Fruit fly (Drosophila melanogaster) whole organism, prepupa: ENCODE measurements around the gene Ir67a.

Experiments used
- Blimp-1 ChIP-seq: fragments of 200-800 bp; sonication (Bioruptor generic); optimal IDR thresholded peaks from 3 replicates; lab custom pipeline; 2017; ENCODE audit warnings: missing biosample characterization, missing genetic modification characterization, mild to moderate bottlenecking, moderate library complexity, missing genetic modification reagents
- CG10631 ChIP-seq: fragments of 200-800 bp; sonication (Bioruptor generic); optimal IDR thresholded peaks from 2 replicates; lab custom pipeline; 2016; ENCODE audit warnings: missing biosample characterization, missing genetic modification characterization
- CG10669 ChIP-seq: fragments of 200-800 bp; sonication (Bioruptor generic); optimal IDR thresholded peaks from 3 replicates; lab custom pipeline; 2018; ENCODE audit warnings: missing biosample characterization, mild to moderate bottlenecking, missing genetic modification characterization, moderate library complexity
- CG11294 ChIP-seq: fragments of 200-800 bp; sonication (Bioruptor generic); IDR thresholded peaks from 2 replicates; pipeline ENCODE4 v1.3.6; 2022; ENCODE audit warnings: missing biosample characterization, missing genetic modification characterization
- CG11762 ChIP-seq: fragments of 200-800 bp; sonication (Bioruptor generic); optimal IDR thresholded peaks from 3 replicates; lab custom pipeline; 2016; ENCODE audit warnings: missing biosample characterization, missing genetic modification characterization; ENCODE audit not compliant: insufficient read depth
- CG11902 ChIP-seq: fragments of 200-800 bp; sonication (Bioruptor generic); optimal IDR thresholded peaks from 3 replicates; lab custom pipeline; 2016; ENCODE audit warnings: missing biosample characterization, missing genetic modification characterization
- CG15336 ChIP-seq: fragments of 200-800 bp; sonication (Bioruptor generic); IDR thresholded peaks from 2 replicates; pipeline ENCODE4 v1.3.6; 2022; ENCODE audit warnings: missing biosample characterization, missing genetic modification characterization
- CG1621 ChIP-seq: fragments of 200-800 bp; sonication (Bioruptor generic); optimal IDR thresholded peaks from 3 replicates; lab custom pipeline; 2018; ENCODE audit warnings: missing biosample characterization, mild to moderate bottlenecking, missing genetic modification characterization
- CG16779 ChIP-seq: fragments of 200-800 bp; sonication (Bioruptor generic); optimal IDR thresholded peaks from 3 replicates; lab custom pipeline; 2017; ENCODE audit warnings: missing biosample characterization, mild to moderate bottlenecking, missing genetic modification characterization
- CG3032 ChIP-seq: fragments of 200-800 bp; optimal IDR thresholded peaks from 2 replicates; lab custom pipeline; 2019; ENCODE audit warnings: missing biosample characterization, mild to moderate bottlenecking, missing genetic modification characterization, moderate library complexity
- CG32006 ChIP-seq: fragments of 200-800 bp; sonication (Bioruptor generic); optimal IDR thresholded peaks from 3 replicates; lab custom pipeline; 2017; ENCODE audit warnings: missing biosample characterization, mild to moderate bottlenecking, missing genetic modification characterization
- CG3919 ChIP-seq: fragments of 200-800 bp; sonication (Bioruptor generic); optimal IDR thresholded peaks from 3 replicates; lab custom pipeline; 2016; ENCODE audit warnings: missing biosample characterization, missing genetic modification characterization
- CG4318 ChIP-seq: fragments of 200-800 bp; sonication (Bioruptor generic); optimal IDR thresholded peaks from 3 replicates; lab custom pipeline; 2017; ENCODE audit warnings: missing biosample characterization, mild to moderate bottlenecking, missing genetic modification characterization
- CG6276 ChIP-seq: fragments of 200-800 bp; sonication (Bioruptor generic); optimal IDR thresholded peaks from 2 replicates; lab custom pipeline; 2017; ENCODE audit warnings: missing biosample characterization, mild to moderate bottlenecking, missing genetic modification characterization
- CG6792 ChIP-seq: fragments of 200-800 bp; sonication (Bioruptor generic); optimal IDR thresholded peaks from 3 replicates; lab custom pipeline; 2016; ENCODE audit warnings: missing biosample characterization, missing genetic modification characterization
- CG6808 ChIP-seq: fragments of 200-800 bp; sonication (Bioruptor generic); optimal IDR thresholded peaks from 3 replicates; lab custom pipeline; 2017; ENCODE audit warnings: missing biosample characterization, missing genetic modification characterization, mild to moderate bottlenecking, moderate library complexity, missing genetic modification reagents
- CG6854 ChIP-seq: fragments of 200-800 bp; sonication (Bioruptor generic); optimal IDR thresholded peaks from 2 replicates; lab custom pipeline; 2017; ENCODE audit warnings: missing biosample characterization, mild to moderate bottlenecking, missing genetic modification characterization
- CG7368 ChIP-seq: fragments of 200-800 bp; sonication (Bioruptor generic); optimal IDR thresholded peaks from 3 replicates; lab custom pipeline; 2016; ENCODE audit warnings: missing biosample characterization, missing genetic modification characterization
- CG8119 ChIP-seq: fragments of 200-800 bp; sonication (Bioruptor generic); IDR thresholded peaks from 3 replicates; pipeline ENCODE4 v1.3.6; 2022; ENCODE audit warnings: missing biosample characterization, missing genetic modification characterization
- CG8319 ChIP-seq: fragments of 200-800 bp; sonication (Bioruptor generic); optimal IDR thresholded peaks from 3 replicates; lab custom pipeline; 2016; ENCODE audit warnings: missing biosample characterization, missing genetic modification characterization
- CG9139 ChIP-seq: fragments of 200-800 bp; sonication (Bioruptor generic); optimal IDR thresholded peaks from 3 replicates; lab custom pipeline; 2017; ENCODE audit warnings: missing biosample characterization, mild to moderate bottlenecking, missing genetic modification characterization
- Eip75B ChIP-seq: fragments of 200-800 bp; sonication (Bioruptor generic); optimal IDR thresholded peaks from 3 replicates; lab custom pipeline; 2016; ENCODE audit warnings: missing biosample characterization, missing genetic modification characterization
- Eip78C ChIP-seq: fragments of 200-800 bp; sonication (Bioruptor generic); peaks from one replicate; lab custom pipeline; 2016; ENCODE audit warnings: missing biosample characterization, missing genetic modification characterization
- Eip93F ChIP-seq: fragments of 200-800 bp; sonication (Bioruptor generic); optimal IDR thresholded peaks from 2 replicates; lab custom pipeline; 2016; ENCODE audit warnings: missing biosample characterization, mild to moderate bottlenecking, missing genetic modification characterization
- Ets21C ChIP-seq: fragments of 200-800 bp; sonication (Bioruptor generic); optimal IDR thresholded peaks from 3 replicates; lab custom pipeline; 2016; ENCODE audit warnings: missing biosample characterization, missing genetic modification characterization
- Ets96B ChIP-seq: fragments of 200-800 bp; optimal IDR thresholded peaks from 2 replicates; lab custom pipeline; 2019; ENCODE audit warnings: missing biosample characterization, mild to moderate bottlenecking, missing genetic modification characterization, moderate library complexity
- Gug ChIP-seq: fragments of 200-800 bp; sonication (Bioruptor generic); IDR thresholded peaks from 2 replicates; pipeline ENCODE4 v1.3.6; 2022; ENCODE audit warnings: missing biosample characterization, missing genetic modification characterization
- Hr38 ChIP-seq: sonication (Bioruptor generic); optimal IDR thresholded peaks from 2 replicates; lab custom pipeline; 2016; ENCODE audit warnings: missing biosample characterization, missing genetic modification characterization
- Hr39 ChIP-seq: fragments of 200-800 bp; sonication (Bioruptor generic); optimal IDR thresholded peaks from 2 replicates; lab custom pipeline; 2016; ENCODE audit warnings: missing biosample characterization, missing genetic modification characterization
- Hr4 ChIP-seq: fragments of 200-800 bp; sonication (Bioruptor generic); optimal IDR thresholded peaks from 3 replicates; lab custom pipeline; 2016; ENCODE audit warnings: missing biosample characterization, missing genetic modification characterization
- Lpt ChIP-seq: fragments of 200-800 bp; sonication (Bioruptor generic); optimal IDR thresholded peaks from 3 replicates; lab custom pipeline; 2016; ENCODE audit warnings: missing biosample characterization, missing genetic modification characterization
- Met ChIP-seq: fragments of 200-800 bp; sonication (Bioruptor generic); optimal IDR thresholded peaks from 3 replicates; lab custom pipeline; 2016; ENCODE audit warnings: missing biosample characterization, missing genetic modification characterization
- Smox ChIP-seq: fragments of 200-800 bp; sonication (Bioruptor generic); optimal IDR thresholded peaks from 3 replicates; lab custom pipeline; 2016; ENCODE audit warnings: missing biosample characterization, missing genetic modification characterization
- Sox14 ChIP-seq: fragments of 200-800 bp; sonication (Bioruptor generic); optimal IDR thresholded peaks from 3 replicates; lab custom pipeline; 2016; ENCODE audit warnings: missing biosample characterization, missing genetic modification characterization
- Sox15 ChIP-seq: fragments of 200-800 bp; sonication (Bioruptor generic); optimal IDR thresholded peaks from 3 replicates; lab custom pipeline; 2016; ENCODE audit warnings: missing biosample characterization, missing genetic modification characterization
- achi ChIP-seq: fragments of 200-800 bp; sonication (Bioruptor generic); optimal IDR thresholded peaks from 3 replicates; lab custom pipeline; 2016; ENCODE audit warnings: missing biosample characterization, missing genetic modification characterization
- acj6 ChIP-seq: fragments of 200-800 bp; sonication (Bioruptor generic); optimal IDR thresholded peaks from 3 replicates; lab custom pipeline; 2016; ENCODE audit warnings: missing biosample characterization, missing genetic modification characterization
- cyc ChIP-seq: fragments of 200-800 bp; sonication (Bioruptor generic); optimal IDR thresholded peaks from 3 replicates; lab custom pipeline; 2016; ENCODE audit warnings: missing biosample characterization, missing genetic modification characterization
- dac ChIP-seq: fragments of 200-800 bp; sonication (Bioruptor generic); optimal IDR thresholded peaks from 2 replicates; lab custom pipeline; 2017; ENCODE audit warnings: missing biosample characterization, mild to moderate bottlenecking, missing genetic modification characterization
- eg ChIP-seq: fragments of 200-800 bp; sonication (Bioruptor generic); IDR thresholded peaks from 3 replicates; pipeline ENCODE4 v1.3.6; 2022; ENCODE audit warnings: missing biosample characterization, missing genetic modification characterization
- esn ChIP-seq: fragments of 200-800 bp; sonication (Bioruptor generic); optimal IDR thresholded peaks from 2 replicates; lab custom pipeline; 2016; ENCODE audit warnings: missing biosample characterization, mild to moderate bottlenecking, missing genetic modification characterization, moderate library complexity
- fd59A ChIP-seq: fragments of 200-800 bp; sonication (Bioruptor generic); optimal IDR thresholded peaks from 2 replicates; lab custom pipeline; 2017; ENCODE audit warnings: missing biosample characterization, mild to moderate bottlenecking, missing genetic modification characterization, missing genetic modification reagents
- fd85E ChIP-seq: fragments of 200-800 bp; sonication (Bioruptor generic); optimal IDR thresholded peaks from 3 replicates; lab custom pipeline; 2016; ENCODE audit warnings: missing biosample characterization, missing genetic modification characterization
- fkh ChIP-seq: fragments of 200-800 bp; sonication (Bioruptor generic); optimal IDR thresholded peaks from 3 replicates; lab custom pipeline; 2017; ENCODE audit warnings: missing biosample characterization, mild to moderate bottlenecking, missing genetic modification characterization, moderate library complexity
- lz ChIP-seq: fragments of 200-800 bp; sonication (Bioruptor generic); optimal IDR thresholded peaks from 3 replicates; lab custom pipeline; 2016; ENCODE audit warnings: missing biosample characterization, missing genetic modification characterization
- net ChIP-seq: fragments of 200-800 bp; sonication (Bioruptor generic); optimal IDR thresholded peaks from 3 replicates; lab custom pipeline; 2016; ENCODE audit warnings: missing biosample characterization, missing genetic modification characterization
- pdm3 ChIP-seq: fragments of 200-800 bp; sonication (Bioruptor generic); optimal IDR thresholded peaks from 3 replicates; lab custom pipeline; 2016; ENCODE audit warnings: missing biosample characterization, missing genetic modification characterization
- salr ChIP-seq, 2 experiments: fragments of 200-800 bp; sonication (Bioruptor generic); optimal IDR thresholded peaks; 3 replicates each; lab custom pipeline; 2016 to 2018; ENCODE audit warnings: missing biosample characterization in 2 of 2, missing genetic modification characterization in 2 of 2, mild to moderate bottlenecking in 1 of 2
- spab ChIP-seq: fragments of 200-800 bp; sonication (Bioruptor generic); optimal IDR thresholded peaks from 2 replicates; lab custom pipeline; 2017; ENCODE audit warnings: missing biosample characterization, mild to moderate bottlenecking, missing genetic modification characterization, missing genetic modification reagents
- ss ChIP-seq, 2 experiments: fragments of 200-800 bp; sonication (Bioruptor generic); optimal IDR thresholded peaks; 2 replicates in 1 of 2; 3 replicates in 1 of 2; lab custom pipeline; 2017 to 2018; ENCODE audit warnings: mild to moderate bottlenecking in 2 of 2, missing biosample characterization in 2 of 2, missing genetic modification characterization in 2 of 2, moderate library complexity in 1 of 2
- topi ChIP-seq: fragments of 200-800 bp; sonication (Bioruptor generic); optimal IDR thresholded peaks from 3 replicates; lab custom pipeline; 2016; ENCODE audit warnings: missing biosample characterization, missing genetic modification characterization

The Ir67a gene

dm6 chr3L:9550873-9551580 lies 7.2 kb upstream of the Ir67a start:
- TF ChIP-seq Ets96B (tag; lab: Kevin White, UChicago) (peak; percentile 27), Eip93F (GFP tag; lab: Kevin White, UChicago) (no peak), achi (GFP tag; lab: Kevin White, UChicago) (peak; percentile 25), Lpt (GFP tag; lab: Kevin White, UChicago) (peak; percentile 14), CG1621 (tag; lab: Kevin White, UChicago) (peak; percentile 53), CG6854 (GFP tag; lab: Kevin White, UChicago) (peak; percentile 34), dac (GFP tag; lab: Kevin White, UChicago) (no peak), Hr39 (GFP tag; lab: Kevin White, UChicago) (no peak), CG3032 (tag; lab: Kevin White, UChicago) (peak; percentile 28), CG11902 (GFP tag; lab: Kevin White, UChicago) (no peak), topi (peak; percentile 18), CG7368 (GFP tag; lab: Kevin White, UChicago) (peak; percentile 41), Gug (no peak), eg (GFP tag; lab: Robert Waterston, UW) (no peak), CG9139 (GFP tag; lab: Kevin White, UChicago) (peak; percentile 75), CG6276 (GFP tag; lab: Kevin White, UChicago) (no peak), spab (peak; percentile 58), CG6792 (GFP tag; lab: Kevin White, UChicago) (peak; percentile 21), Sox14 (peak; percentile 45), fd59A (GFP tag; lab: Kevin White, UChicago) (no peak), Met (GFP tag; lab: Kevin White, UChicago) (no peak), Blimp-1 (GFP tag; lab: Kevin White, UChicago) (no peak), lz (GFP tag; lab: Kevin White, UChicago) (no peak), cyc (GFP tag; lab: Kevin White, UChicago) (no peak), pdm3 (GFP tag; lab: Kevin White, UChicago) (peak; percentile 23), CG8319 (no peak), Sox15 (GFP tag; lab: Kevin White, UChicago) (no peak), CG11294 (no peak), CG15336 (GFP tag; lab: Robert Waterston, UW) (no peak), salr (GFP tag; optimal IDR thresholded peaks at IDR 0.05; lab: Kevin White, UChicago) (no peak), CG11762 (GFP tag; lab: Kevin White, UChicago) (peak; percentile 31), Ets21C (GFP tag; lab: Kevin White, UChicago) (no peak), CG10631 (GFP tag; lab: Kevin White, UChicago) (no peak), Hr4 (GFP tag; lab: Kevin White, UChicago) (no peak), CG4318 (GFP tag; lab: Kevin White, UChicago) (no peak), esn (GFP tag; lab: Kevin White, UChicago) (no peak), CG6808 (GFP tag; lab: Kevin White, UChicago) (peak; percentile 72), CG32006 (GFP tag; lab: Kevin White, UChicago) (no peak), CG10669 (GFP tag; lab: Kevin White, UChicago) (peak; percentile 35), CG16779 (tag; lab: Kevin White, UChicago) (peak; percentile 24), CG8119 (GFP tag; lab: Robert Waterston, UW) (0 out of 3 replicates have a peak, but pooled peaks have one; percentile 15), Hr38 (GFP tag; lab: Kevin White, UChicago) (no peak), ss (GFP tag; optimal IDR thresholded peaks at IDR 0.05; lab: Kevin White, UChicago) (peak; percentile 79 to 82), Eip78C (GFP tag; lab: Kevin White, UChicago) (peak; percentile 88), CG3919 (peak; percentile 49), Smox (GFP tag; lab: Kevin White, UChicago) (no peak), net (GFP tag; lab: Kevin White, UChicago) (peak; percentile 20), Eip75B (GFP tag; lab: Kevin White, UChicago) (peak; percentile 37), fd85E (peak; percentile 2), acj6 (GFP tag; lab: Kevin White, UChicago) (no peak), fkh (no peak)
